Fruit fly (Drosophila melanogaster) whole organism, embryonic: Measurements from ENCODE around the gene CG6041.
A peak's percentile ranks its signal among the peaks of the same experiment; 100 is the strongest.

ENCODE experiments used
- Awh ChIP-seq: fragments of 200-800 bp; sonication (Bioruptor generic); IDR thresholded peaks from 2 replicates; pipeline ENCODE4, ENCODE4 v1.3.6; 2022; ENCODE audit warnings: missing biosample characterization, missing genetic modification characterization
- CG10654 ChIP-seq: fragments of 200-800 bp; sonication (Bioruptor generic); optimal IDR thresholded peaks from 2 replicates; lab custom pipeline; 2016; ENCODE audit warnings: missing biosample characterization, missing genetic modification characterization
- CG11085 ChIP-seq: fragments of 200-800 bp; sonication (Bioruptor generic); IDR thresholded peaks from 2 replicates; pipeline ENCODE4 v1.3.6; 2022; ENCODE audit warnings: missing biosample characterization, missing genetic modification characterization
- CG11247 ChIP-seq: fragments of 200-800 bp; sonication (Bioruptor generic); IDR thresholded peaks from 2 replicates; pipeline ENCODE4 v1.3.6; 2022; ENCODE audit warnings: missing biosample characterization, missing genetic modification characterization
- CG11695 ChIP-seq: fragments of 200-800 bp; sonication (Bioruptor generic); IDR thresholded peaks from 3 replicates; pipeline ENCODE4 v1.3.6; 2022; ENCODE audit warnings: missing biosample characterization, missing genetic modification characterization
- CG14667 ChIP-seq: fragments of 200-800 bp; sonication (Bioruptor generic); IDR thresholded peaks from 2 replicates; pipeline ENCODE4 v1.3.6; 2022; ENCODE audit warnings: missing biosample characterization, missing genetic modification characterization
- CG1529 ChIP-seq: fragments of 200-800 bp; sonication (Bioruptor generic); optimal IDR thresholded peaks from 3 replicates; lab custom pipeline; 2018; ENCODE audit warnings: missing biosample characterization, missing genetic modification characterization
- CG1602 ChIP-seq: fragments of 200-800 bp; sonication (Bioruptor generic); optimal IDR thresholded peaks from 3 replicates; lab custom pipeline; 2016; ENCODE audit warnings: missing biosample characterization, missing genetic modification characterization
- CG1603 ChIP-seq: fragments of 200-800 bp; sonication (Bioruptor generic); optimal IDR thresholded peaks from 2 replicates; lab custom pipeline; 2019; ENCODE audit warnings: missing biosample characterization, mild to moderate bottlenecking, missing genetic modification characterization, moderate library complexity
- CG1647 ChIP-seq: fragments of 200-800 bp; sonication (Bioruptor generic); optimal IDR thresholded peaks from 3 replicates; lab custom pipeline; 2016; ENCODE audit warnings: missing biosample characterization, missing genetic modification characterization
- CG17385 ChIP-seq: fragments of 200-800 bp; sonication (Bioruptor generic); optimal IDR thresholded peaks from 3 replicates; lab custom pipeline; 2018; ENCODE audit warnings: missing biosample characterization, mild to moderate bottlenecking, missing genetic modification characterization
- CG1792 ChIP-seq: fragments of 200-800 bp; sonication (Bioruptor generic); optimal IDR thresholded peaks from 2 replicates; lab custom pipeline; 2016; ENCODE audit warnings: missing biosample characterization, missing genetic modification characterization
- CG18262 ChIP-seq: fragments of 200-800 bp; optimal IDR thresholded peaks from 3 replicates; lab custom pipeline; 2019; ENCODE audit warnings: missing biosample characterization, mild to moderate bottlenecking, missing genetic modification characterization, moderate library complexity
- CG31224 ChIP-seq: fragments of 200-800 bp; sonication (Bioruptor generic); IDR thresholded peaks from 2 replicates; pipeline ENCODE4 v1.3.6; 2022; ENCODE audit warnings: missing biosample characterization, missing genetic modification characterization
- CG34422 ChIP-seq: fragments of 200-800 bp; sonication (Bioruptor generic); IDR thresholded peaks from 3 replicates; pipeline ENCODE4 v1.3.6; 2022; ENCODE audit warnings: missing biosample characterization, missing genetic modification characterization
- CG3838 ChIP-seq: fragments of 200-800 bp; sonication (Bioruptor generic); optimal IDR thresholded peaks from 3 replicates; lab custom pipeline; 2016; ENCODE audit warnings: missing biosample characterization, missing genetic modification characterization
- CG3847 ChIP-seq: fragments of 200-800 bp; sonication (Bioruptor generic); IDR thresholded peaks from 2 replicates; pipeline ENCODE4 v1.3.6; 2022; ENCODE audit warnings: missing biosample characterization, missing genetic modification characterization
- CG42726 ChIP-seq: fragments of 200-800 bp; sonication (Bioruptor generic); IDR thresholded peaks from 2 replicates; pipeline ENCODE4 v1.3.6; 2022; ENCODE audit warnings: missing biosample characterization, missing genetic modification characterization; ENCODE audit not compliant: partially characterized antibody
- CG43689 ChIP-seq: fragments of 200-800 bp; sonication (Bioruptor generic); IDR thresholded peaks from 2 replicates; pipeline ENCODE4 v1.3.6; 2022; ENCODE audit warnings: missing biosample characterization, missing genetic modification characterization
- CG6654 ChIP-seq: fragments of 200-800 bp; sonication (Bioruptor generic); optimal IDR thresholded peaks from 2 replicates; lab custom pipeline; 2017; ENCODE audit warnings: missing biosample characterization, mild to moderate bottlenecking, missing genetic modification characterization
- CG6854 ChIP-seq: fragments of 200-800 bp; sonication (Bioruptor generic); optimal IDR thresholded peaks from 3 replicates; lab custom pipeline; 2017; ENCODE audit warnings: missing biosample characterization, mild to moderate bottlenecking, missing genetic modification characterization
- CG8478 ChIP-seq: fragments of >200 bp; optimal IDR thresholded peaks from 2 replicates; lab custom pipeline; 2018
- CG9215 ChIP-seq: fragments of 200-800 bp; sonication (Bioruptor generic); IDR thresholded peaks from 2 replicates; pipeline ENCODE4 v1.3.6; 2022; ENCODE audit warnings: missing biosample characterization, missing genetic modification characterization
- Dip3 ChIP-seq: fragments of 200-800 bp; sonication (Bioruptor generic); optimal IDR thresholded peaks from 3 replicates; lab custom pipeline; 2016; ENCODE audit warnings: missing biosample characterization, missing genetic modification characterization
- Ets97D ChIP-seq: fragments of 200-800 bp; sonication (Bioruptor generic); optimal IDR thresholded peaks from 3 replicates; lab custom pipeline; 2016; ENCODE audit warnings: missing biosample characterization, missing genetic modification characterization
- HLHmδ ChIP-seq: fragments of 200-800 bp; sonication (Bioruptor generic); optimal IDR thresholded peaks from 2 replicates; lab custom pipeline; 2018; ENCODE audit warnings: missing biosample characterization, mild to moderate bottlenecking, missing genetic modification characterization, moderate library complexity
- HmgD ChIP-seq: fragments of 200-800 bp; sonication (Bioruptor generic); optimal IDR thresholded peaks from 3 replicates; lab custom pipeline; 2016; ENCODE audit warnings: missing biosample characterization, missing genetic modification characterization
- Hr39 ChIP-seq: fragments of >200 bp; optimal IDR thresholded peaks from 2 replicates; lab custom pipeline; 2017
- Nf-YB ChIP-seq: fragments of 200-800 bp; sonication (Bioruptor generic); optimal IDR thresholded peaks from 3 replicates; lab custom pipeline; 2019; ENCODE audit warnings: missing biosample characterization, mild to moderate bottlenecking, missing genetic modification characterization, moderate library complexity
- PHDP ChIP-seq: fragments of 200-800 bp; sonication (Bioruptor generic); optimal IDR thresholded peaks from 3 replicates; lab custom pipeline; 2018; ENCODE audit warnings: missing biosample characterization, mild to moderate bottlenecking, missing genetic modification characterization, moderate library complexity
- TFAM ChIP-seq: fragments of 200-800 bp; sonication (Bioruptor generic); optimal IDR thresholded peaks from 2 replicates; lab custom pipeline; 2017; ENCODE audit warnings: missing biosample characterization, missing genetic modification characterization, inconsistent platforms
- Xbp1 ChIP-seq: fragments of 200-800 bp; sonication (Bioruptor generic); optimal IDR thresholded peaks from 3 replicates; lab custom pipeline; 2016; ENCODE audit warnings: missing biosample characterization, mild to moderate bottlenecking, missing genetic modification characterization
- abd-A ChIP-seq: fragments of 200-800 bp; sonication (Bioruptor generic); optimal IDR thresholded peaks from 3 replicates; lab custom pipeline; 2019; ENCODE audit warnings: missing biosample characterization, mild to moderate bottlenecking, missing genetic modification characterization, moderate library complexity
- ap ChIP-seq: fragments of 200-800 bp; sonication (Bioruptor generic); IDR thresholded peaks from 2 replicates; pipeline ENCODE4 v1.3.6; 2022; ENCODE audit warnings: missing biosample characterization, missing genetic modification characterization
- ato ChIP-seq: fragments of 200-800 bp; sonication (Bioruptor generic); IDR thresholded peaks from 2 replicates; pipeline ENCODE4 v1.3.6; 2022; ENCODE audit warnings: missing biosample characterization, missing genetic modification characterization; ENCODE audit not compliant: partially characterized antibody
- chn ChIP-seq: fragments of 200-800 bp; sonication (Bioruptor generic); optimal IDR thresholded peaks from 2 replicates; lab custom pipeline; 2016; ENCODE audit warnings: missing biosample characterization, missing genetic modification characterization
- crol ChIP-seq: fragments of 200-800 bp; sonication (Bioruptor generic); IDR thresholded peaks from 2 replicates; pipeline ENCODE4 v1.3.6; 2022; ENCODE audit warnings: missing biosample characterization, missing genetic modification characterization
- dmrt11E ChIP-seq: fragments of 200-800 bp; sonication (Bioruptor generic); optimal IDR thresholded peaks from 3 replicates; lab custom pipeline; 2018; ENCODE audit warnings: missing biosample characterization, mild to moderate bottlenecking, missing genetic modification characterization, moderate library complexity
- grau ChIP-seq: fragments of 200-800 bp; optimal IDR thresholded peaks from 3 replicates; lab custom pipeline; 2019; ENCODE audit warnings: missing biosample characterization, mild to moderate bottlenecking, missing genetic modification characterization, moderate library complexity
- luna ChIP-seq: fragments of 200-800 bp; sonication (Bioruptor generic); optimal IDR thresholded peaks from 2 replicates; lab custom pipeline; 2016; ENCODE audit warnings: missing biosample characterization, missing genetic modification characterization
- nmo ChIP-seq: fragments of 200-800 bp; sonication (Bioruptor generic); optimal IDR thresholded peaks from 2 replicates; lab custom pipeline; 2018; ENCODE audit warnings: missing biosample characterization, mild to moderate bottlenecking, missing genetic modification characterization, moderate library complexity
- pnt ChIP-seq: fragments of 200-800 bp; sonication (Bioruptor generic); optimal IDR thresholded peaks from 3 replicates; lab custom pipeline; 2016; ENCODE audit warnings: missing biosample characterization, missing genetic modification characterization
- pros ChIP-seq: fragments of 200-800 bp; sonication (Bioruptor generic); optimal IDR thresholded peaks from 3 replicates; lab custom pipeline; 2019; ENCODE audit warnings: missing biosample characterization, mild to moderate bottlenecking, missing genetic modification characterization, moderate library complexity
- salm ChIP-seq: fragments of 200-800 bp; sonication (Bioruptor generic); optimal IDR thresholded peaks from 2 replicates; lab custom pipeline; 2018; ENCODE audit warnings: missing biosample characterization, mild to moderate bottlenecking, missing genetic modification characterization
- sd ChIP-seq: fragments of 200-800 bp; sonication (Bioruptor generic); optimal IDR thresholded peaks from 3 replicates; lab custom pipeline; 2018; ENCODE audit warnings: missing biosample characterization, mild to moderate bottlenecking, missing genetic modification characterization, moderate library complexity
- sr ChIP-seq: fragments of 200-800 bp; sonication (Bioruptor generic); IDR thresholded peaks from 3 replicates; pipeline ENCODE4 v1.3.6; 2022; ENCODE audit warnings: missing biosample characterization, missing genetic modification characterization
- ssp ChIP-seq: fragments of 200-800 bp; sonication (Bioruptor generic); IDR thresholded peaks from 2 replicates; pipeline ENCODE4 v1.3.6; 2022; ENCODE audit warnings: missing biosample characterization, missing genetic modification characterization
- tio ChIP-seq: fragments of 200-800 bp; sonication (Bioruptor generic); optimal IDR thresholded peaks from 2 replicates; lab custom pipeline; 2017; ENCODE audit warnings: missing biosample characterization, missing genetic modification characterization, inconsistent platforms
- twi ChIP-seq: fragments of 200-800 bp; optimal IDR thresholded peaks from 2 replicates; lab custom pipeline; 2019; ENCODE audit warnings: missing biosample characterization, mild to moderate bottlenecking, missing genetic modification characterization, moderate library complexity
- wek ChIP-seq: fragments of 200-800 bp; sonication (Bioruptor generic); optimal IDR thresholded peaks from 3 replicates; lab custom pipeline; 2018; ENCODE audit warnings: missing biosample characterization, mild to moderate bottlenecking, missing genetic modification characterization, moderate library complexity
- zfh2 ChIP-seq: fragments of 200-800 bp; sonication (Bioruptor generic); optimal IDR thresholded peaks from 2 replicates; lab custom pipeline; 2016; ENCODE audit warnings: missing biosample characterization, missing genetic modification characterization

The CG6041 gene

dm6 chrX:5969860-5970665 is 22.1 kb downstream of the CG6041 start (continued):
- TF ChIP-seq CG1603 (tag; lab: Kevin White, UChicago) (peak; percentile 46), CG6654 (GFP tag; lab: Kevin White, UChicago) (no peak), dmrt11E (tag; lab: Kevin White, UChicago) (peak; percentile 60), CG1647 (GFP tag; lab: Kevin White, UChicago) (no peak), Xbp1 (peak; percentile 39), CG1792 (GFP tag; lab: Kevin White, UChicago) (no peak), HmgD (GFP tag; lab: Kevin White, UChicago) (no peak), nmo (GFP tag; lab: Kevin White, UChicago) (peak; percentile 55), tio (peak; percentile 6), CG3838 (no peak), Dip3 (GFP tag; lab: Kevin White, UChicago) (no peak), luna (GFP tag; lab: Kevin White, UChicago) (no peak), CG43689 (GFP tag; lab: Robert Waterston, UW) (no peak), Ets97D (no peak), Hr39 (lab: Kevin White, UChicago) (no peak), sd (tag; lab: Kevin White, UChicago) (peak; percentile 43), CG34422 (peak; percentile 38; the same call in 1 of the 3 replicates), CG11695 (GFP tag; lab: Robert Waterston, UW) (no peak; the same call in 2 of the 3 replicates), crol (peak; percentile 81), PHDP (tag; lab: Kevin White, UChicago) (peak; percentile 44), CG11085 (peak; percentile 29; the same call in 1 of the 2 replicates), pros (GFP tag; lab: Kevin White, UChicago) (peak; percentile 9), pnt (GFP tag; lab: Kevin White, UChicago) (peak; percentile 28), ato (GFP tag; lab: Robert Waterston, UW) (no peak), CG1602 (GFP tag; lab: Kevin White, UChicago) (peak; percentile 1), CG8478 (lab: Kevin White, UChicago) (no peak), grau (tag; lab: Kevin White, UChicago) (peak; percentile 45), chn (GFP tag; lab: Kevin White, UChicago) (peak; percentile 8), CG6854 (GFP tag; lab: Kevin White, UChicago) (no peak), CG10654 (GFP tag; lab: Kevin White, UChicago) (no peak), ap (GFP tag; lab: Robert Waterston, UW) (no peak), CG1529 (GFP tag; lab: Kevin White, UChicago) (peak; percentile 13), CG9215 (GFP tag; lab: Robert Waterston, UW) (peak; percentile 44), CG18262 (tag; lab: Kevin White, UChicago) (peak; percentile 72), CG14667 (GFP tag; lab: Robert Waterston, UW) (peak; percentile 45; the same call in 1 of the 2 replicates), CG17385 (GFP tag; lab: Kevin White, UChicago) (peak; percentile 28), ssp (GFP tag; lab: Robert Waterston, UW) (peak; percentile 51), CG42726 (GFP tag; lab: Robert Waterston, UW) (no peak), Nf-YB (GFP tag; lab: Kevin White, UChicago) (no peak), zfh2 (peak; percentile 3), salm (no peak), TFAM (GFP tag; lab: Kevin White, UChicago) (no peak), abd-A (tag; lab: Kevin White, UChicago) (no peak), Awh (GFP tag; lab: Robert Waterston, UW) (0 out of 2 replicates have a peak, but pooled peaks have one; percentile 11), sr (GFP tag; lab: Robert Waterston, UW) (no peak), twi (tag; lab: Kevin White, UChicago) (peak; percentile 87), HLHmδ (GFP tag; lab: Kevin White, UChicago) (no peak), CG31224 (GFP tag; lab: Robert Waterston, UW) (no peak), CG3847 (GFP tag; lab: Robert Waterston, UW) (no peak), CG11247 (GFP tag; lab: Robert Waterston, UW) (0 out of 2 replicates have a peak, but pooled peaks have one; percentile 25), wek (GFP tag; lab: Kevin White, UChicago) (no peak)
